Worm (Caenorhabditis elegans) whole organism, late embryonic: Measurements from ENCODE around the gene ucr-2.3.

Source experiments
- C08G9.2 ChIP-seq: sonication (generic microtip); optimal IDR thresholded peaks from 2 replicates; lab custom pipeline; 2016; ENCODE audit warnings: mild to moderate bottlenecking, missing genetic modification characterization, moderate library complexity, missing compliant biosample characterization
- ahr-1 ChIP-seq: sonication (generic microtip); optimal IDR thresholded peaks from 2 replicates; lab custom pipeline; 2016; ENCODE audit warnings: missing genetic modification characterization, missing compliant biosample characterization
- ceh-34 ChIP-seq: sonication (generic microtip); optimal IDR thresholded peaks from 2 replicates; lab custom pipeline; 2016; ENCODE audit warnings: mild to moderate bottlenecking, missing genetic modification characterization, missing compliant biosample characterization
- ceh-48 ChIP-seq: sonication (generic microtip); optimal IDR thresholded peaks from 2 replicates; lab custom pipeline; 2016; ENCODE audit warnings: missing genetic modification characterization, inconsistent platforms, missing compliant biosample characterization
- elt-2 ChIP-seq: sonication (generic microtip); optimal IDR thresholded peaks from 2 replicates; lab custom pipeline; 2016; ENCODE audit warnings: missing genetic modification reagents, missing genetic modification characterization, missing compliant biosample characterization
- elt-4 ChIP-seq: sonication (generic microtip); optimal IDR thresholded peaks from 2 replicates; lab custom pipeline; 2016; ENCODE audit warnings: missing genetic modification characterization, missing compliant biosample characterization
- ets-4 ChIP-seq: sonication (generic microtip); optimal IDR thresholded peaks from 2 replicates; lab custom pipeline; 2016; ENCODE audit warnings: missing genetic modification characterization, missing compliant biosample characterization
- pha-2 ChIP-seq: sonication (generic microtip); optimal IDR thresholded peaks from 2 replicates; lab custom pipeline; 2017; ENCODE audit warnings: mild to moderate bottlenecking, missing genetic modification characterization, missing compliant biosample characterization
- pha-4 ChIP-seq: fragments of 150-350 bp; optimal IDR thresholded peaks from 2 replicates; lab custom pipeline; 2018; ENCODE audit warnings: missing biosample characterization, missing genetic modification reagents, missing genetic modification characterization
- pros-1 ChIP-seq: fragments of 150-350 bp; optimal IDR thresholded peaks from 2 replicates; lab custom pipeline; 2014; ENCODE audit warnings: missing biosample characterization, missing genetic modification reagents, missing genetic modification characterization
- rnt-1 ChIP-seq: sonication (generic microtip); optimal IDR thresholded peaks from 2 replicates; lab custom pipeline; 2016; ENCODE audit warnings: missing genetic modification characterization, missing compliant biosample characterization
- sox-4 ChIP-seq: sonication (generic microtip); optimal IDR thresholded peaks from 2 replicates; lab custom pipeline; 2017; ENCODE audit warnings: mild to moderate bottlenecking, missing genetic modification characterization, inconsistent platforms, missing compliant biosample characterization
- unc-42 ChIP-seq: sonication (generic microtip); optimal IDR thresholded peaks from 2 replicates; lab custom pipeline; 2016; ENCODE audit warnings: missing genotype, missing genetic modification characterization, missing compliant biosample characterization
- unc-55 ChIP-seq: sonication (generic microtip); optimal IDR thresholded peaks from 2 replicates; lab custom pipeline; 2017; ENCODE audit warnings: missing biosample characterization, missing genetic modification reagents, missing genetic modification characterization

ce11 chrIII:895525-895924 lies 15.9 kb downstream of the ucr-2.3 start, which contains the start of the genes ztf-18 and F23H11.2:
- TF ChIP-seq sox-4 (tag; lab: Kevin White, UChicago) = no peak
- TF ChIP-seq pha-4 = no peak
- no peak for TF ChIP-seq C08G9.2 (tag; lab: Kevin White, UChicago)
- no peak for TF ChIP-seq rnt-1 (tag; lab: Kevin White, UChicago)
- no peak for TF ChIP-seq elt-2
- no peak for TF ChIP-seq ceh-34
- TF ChIP-seq ahr-1 (tag; lab: Kevin White, UChicago) = no peak
- no peak for TF ChIP-seq unc-42 (tag; lab: Kevin White, UChicago)
- no peak for TF ChIP-seq pha-2 (tag; lab: Kevin White, UChicago)
- no peak for TF ChIP-seq ets-4 (tag; lab: Kevin White, UChicago)
- TF ChIP-seq pros-1 = no peak
- no peak for TF ChIP-seq ceh-48 (tag; lab: Kevin White, UChicago)
- no peak for TF ChIP-seq elt-4
- no peak for TF ChIP-seq unc-55 (GFP tag; lab: Kevin White, UChicago)
